Fruit fly (Drosophila melanogaster) whole organism, embryonic: ENCODE data around the gene CG42305.

Source experiments
- BEAF-32 ChIP-seq: fragments of 200-800 bp; sonication (Bioruptor generic); optimal IDR thresholded peaks from 3 replicates; lab custom pipeline; 2017; ENCODE audit warnings: missing biosample characterization, missing genetic modification characterization, mild to moderate bottlenecking, moderate library complexity, missing genetic modification reagents
- CG10321 ChIP-seq: fragments of 200-800 bp; sonication (Bioruptor generic); IDR thresholded peaks from 2 replicates; pipeline ENCODE4 v1.3.6; 2022; ENCODE audit warnings: missing biosample characterization, missing genetic modification characterization
- CG10979 ChIP-seq: fragments of 200-800 bp; sonication (Bioruptor generic); optimal IDR thresholded peaks from 2 replicates; lab custom pipeline; 2018; ENCODE audit warnings: missing biosample characterization, mild to moderate bottlenecking, missing genetic modification characterization, moderate library complexity
- CG11398 ChIP-seq: fragments of 200-800 bp; sonication (Bioruptor generic); optimal IDR thresholded peaks from 2 replicates; lab custom pipeline; 2016; ENCODE audit warnings: missing biosample characterization, missing genetic modification characterization
- CG1832 ChIP-seq: fragments of 200-800 bp; sonication (Bioruptor generic); optimal IDR thresholded peaks from 2 replicates; lab custom pipeline; 2017; ENCODE audit warnings: missing biosample characterization, mild to moderate bottlenecking, missing genetic modification characterization, inconsistent platforms
- CG32767 ChIP-seq: fragments of 200-800 bp; sonication (Bioruptor generic); IDR thresholded peaks from 2 replicates; pipeline ENCODE4 v1.3.6; 2022; ENCODE audit warnings: missing biosample characterization, missing genetic modification characterization
- CG33213 ChIP-seq: fragments of 200-800 bp; sonication (Bioruptor generic); optimal IDR thresholded peaks from 3 replicates; lab custom pipeline; 2016; ENCODE audit warnings: missing biosample characterization, missing genetic modification characterization
- CG34376 ChIP-seq: fragments of 200-800 bp; sonication (Bioruptor generic); optimal IDR thresholded peaks from 2 replicates; lab custom pipeline; 2018; ENCODE audit warnings: missing biosample characterization, mild to moderate bottlenecking, missing genetic modification characterization
- CG7271 ChIP-seq: fragments of 200-800 bp; sonication (Bioruptor generic); optimal IDR thresholded peaks from 2 replicates; lab custom pipeline; 2018; ENCODE audit warnings: missing biosample characterization, mild to moderate bottlenecking, missing genetic modification characterization, moderate library complexity
- CG7786 ChIP-seq: fragments of 200-800 bp; sonication (Bioruptor generic); optimal IDR thresholded peaks from 2 replicates; lab custom pipeline; 2016; ENCODE audit warnings: missing biosample characterization, missing genetic modification characterization
- CG8944 ChIP-seq: fragments of 200-800 bp; sonication (Bioruptor generic); optimal IDR thresholded peaks from 3 replicates; lab custom pipeline; 2016; ENCODE audit warnings: missing biosample characterization, missing genetic modification characterization
- CG9932 ChIP-seq: fragments of 200-800 bp; sonication (Bioruptor generic); IDR thresholded peaks from 2 replicates; pipeline ENCODE4 v1.3.6; 2022; ENCODE audit warnings: missing biosample characterization, missing genetic modification characterization
- D ChIP-seq, 2 experiments: fragments of 200-800 bp in 1 of 2; fragments of >200 bp in 1 of 2; sonication (Bioruptor generic) in 1 of 2; optimal IDR thresholded peaks; 2 replicates in 1 of 2; 3 replicates in 1 of 2; lab custom pipeline; 2017; ENCODE audit warnings: mild to moderate bottlenecking in 1 of 2, missing biosample characterization in 1 of 2, missing genetic modification characterization in 1 of 2, missing genetic modification reagents in 1 of 2
- Deaf1 ChIP-seq: fragments of 200-800 bp; optimal IDR thresholded peaks from 3 replicates; lab custom pipeline; 2019; ENCODE audit warnings: missing biosample characterization, mild to moderate bottlenecking, missing genetic modification characterization, moderate library complexity
- Dip2 ChIP-seq: fragments of 200-800 bp; sonication (Bioruptor generic); IDR thresholded peaks from 2 replicates; pipeline ENCODE4 v1.3.6; 2022; ENCODE audit warnings: missing biosample characterization, missing genetic modification characterization
- Elba2 ChIP-seq: fragments of 200-800 bp; sonication (Bioruptor generic); optimal IDR thresholded peaks from 3 replicates; lab custom pipeline; 2016; ENCODE audit warnings: missing biosample characterization, missing genetic modification characterization
- H15 ChIP-seq: fragments of 200-800 bp; sonication (Bioruptor generic); IDR thresholded peaks from 3 replicates; pipeline ENCODE4 v1.3.6; 2022; ENCODE audit warnings: missing biosample characterization, missing genetic modification characterization
- HLH54F ChIP-seq: fragments of 200-800 bp; sonication (Bioruptor generic); optimal IDR thresholded peaks from 3 replicates; lab custom pipeline; 2016; ENCODE audit warnings: missing biosample characterization, missing genetic modification characterization
- Hr51 ChIP-seq, 2 experiments: fragments of 200-800 bp; sonication (Bioruptor generic); optimal IDR thresholded peaks; 2 replicates in 1 of 2; 3 replicates in 1 of 2; lab custom pipeline; 2016 to 2018; ENCODE audit warnings: missing biosample characterization in 2 of 2, missing genetic modification characterization in 2 of 2, mild to moderate bottlenecking in 1 of 2, moderate library complexity in 1 of 2
- MBD-R2 ChIP-seq: fragments of 200-800 bp; sonication (Bioruptor generic); IDR thresholded peaks from 2 replicates; pipeline ENCODE4 v1.3.6; 2022; ENCODE audit warnings: missing biosample characterization, missing genetic modification characterization
- MESR4 ChIP-seq: fragments of 200-800 bp; sonication (Bioruptor generic); optimal IDR thresholded peaks from 2 replicates; lab custom pipeline; 2018; ENCODE audit warnings: missing biosample characterization, mild to moderate bottlenecking, missing genetic modification characterization, moderate library complexity
- Nf-YB ChIP-seq: fragments of 200-800 bp; sonication (Bioruptor generic); optimal IDR thresholded peaks from 3 replicates; lab custom pipeline; 2019; ENCODE audit warnings: missing biosample characterization, mild to moderate bottlenecking, missing genetic modification characterization, moderate library complexity
- Nf-YC ChIP-seq: fragments of 200-800 bp; optimal IDR thresholded peaks from 3 replicates; lab custom pipeline; 2019; ENCODE audit warnings: missing biosample characterization, mild to moderate bottlenecking, missing genetic modification characterization, moderate library complexity
- Ravus ChIP-seq: fragments of 200-800 bp; sonication (Bioruptor generic); IDR thresholded peaks from 2 replicates; pipeline ENCODE4 v1.3.6; 2022; ENCODE audit warnings: missing biosample characterization, missing genetic modification characterization
- Rfx ChIP-seq: fragments of 200-800 bp; sonication (Bioruptor generic); IDR thresholded peaks from 2 replicates; pipeline ENCODE4 v1.3.6; 2022; ENCODE audit warnings: missing biosample characterization, missing genetic modification characterization
- Scr ChIP-seq: fragments of 200-800 bp; sonication (Bioruptor generic); IDR thresholded peaks from 2 replicates; pipeline ENCODE4 v1.3.6; 2022; ENCODE audit warnings: missing biosample characterization, missing genetic modification characterization; ENCODE audit not compliant: partially characterized antibody
- Trl ChIP-seq, 3 experiments: fragments of >200 bp in 2 of 3; fragments of 200-800 bp in 1 of 3; sonication (Bioruptor generic) in 1 of 3; optimal IDR thresholded peaks; 2 replicates in 1 of 3; 3 replicates in 2 of 3; lab custom pipeline; 2016 to 2017; ENCODE audit warnings: missing biosample characterization in 1 of 3, missing genetic modification characterization in 1 of 3
- YL-1 ChIP-seq: fragments of 200-800 bp; sonication (Bioruptor generic); optimal IDR thresholded peaks from 3 replicates; lab custom pipeline; 2017; ENCODE audit warnings: missing biosample characterization, mild to moderate bottlenecking, missing genetic modification characterization
- cg ChIP-seq: fragments of 200-800 bp; sonication (Bioruptor generic); optimal IDR thresholded peaks from 3 replicates; lab custom pipeline; 2019; ENCODE audit warnings: missing biosample characterization, mild to moderate bottlenecking, missing genetic modification characterization, moderate library complexity
- chinmo ChIP-seq: fragments of 200-800 bp; sonication (Bioruptor generic); IDR thresholded peaks from 4 replicates; pipeline ENCODE4 v1.3.6; 2022; ENCODE audit warnings: missing biosample characterization, missing genetic modification characterization; ENCODE audit not compliant: partially characterized antibody
- crol ChIP-seq: fragments of 200-800 bp; sonication (Bioruptor generic); IDR thresholded peaks from 2 replicates; pipeline ENCODE4 v1.3.6; 2022; ENCODE audit warnings: missing biosample characterization, missing genetic modification characterization
- ewg ChIP-seq: fragments of 200-800 bp; sonication (Bioruptor generic); optimal IDR thresholded peaks from 3 replicates; lab custom pipeline; 2017; ENCODE audit warnings: mild to moderate bottlenecking, missing biosample characterization, missing genetic modification reagents, missing genetic modification characterization
- gem ChIP-seq: fragments of 200-800 bp; sonication (Bioruptor generic); optimal IDR thresholded peaks from 2 replicates; lab custom pipeline; 2019; ENCODE audit warnings: missing biosample characterization, mild to moderate bottlenecking, missing genetic modification characterization, moderate library complexity
- grn ChIP-seq: fragments of 200-800 bp; sonication (Bioruptor generic); optimal IDR thresholded peaks from 3 replicates; lab custom pipeline; 2017; ENCODE audit warnings: missing biosample characterization, missing genetic modification characterization
- hth ChIP-seq: fragments of >200 bp; optimal IDR thresholded peaks from 2 replicates; lab custom pipeline; 2017; ENCODE audit warnings: inconsistent platforms
- insv ChIP-seq, 2 experiments: fragments of 200-800 bp; sonication (Bioruptor generic); optimal IDR thresholded peaks; 3 replicates each; lab custom pipeline; 2016 to 2018; ENCODE audit warnings: missing biosample characterization in 2 of 2, missing genetic modification characterization in 2 of 2
- pho ChIP-seq: fragments of 200-800 bp; sonication (Bioruptor generic); optimal IDR thresholded peaks from 2 replicates; lab custom pipeline; 2016; ENCODE audit warnings: missing biosample characterization, missing genetic modification characterization
- pros ChIP-seq: fragments of 200-800 bp; sonication (Bioruptor generic); optimal IDR thresholded peaks from 3 replicates; lab custom pipeline; 2019; ENCODE audit warnings: missing biosample characterization, mild to moderate bottlenecking, missing genetic modification characterization, moderate library complexity
- sens ChIP-seq: fragments of 200-800 bp; sonication (Bioruptor generic); peaks from one replicate; lab custom pipeline; 2016; ENCODE audit warnings: missing biosample characterization, missing genetic modification characterization
- seq ChIP-seq: fragments of 200-800 bp; sonication (Bioruptor generic); IDR thresholded peaks from 2 replicates; pipeline ENCODE4 v1.3.6; 2022; ENCODE audit warnings: missing biosample characterization, missing genetic modification characterization
- tin ChIP-seq: fragments of 200-800 bp; sonication (Bioruptor generic); optimal IDR thresholded peaks from 3 replicates; lab custom pipeline; 2016; ENCODE audit warnings: missing biosample characterization, missing genetic modification characterization
- tio ChIP-seq: fragments of 200-800 bp; sonication (Bioruptor generic); optimal IDR thresholded peaks from 2 replicates; lab custom pipeline; 2017; ENCODE audit warnings: missing biosample characterization, missing genetic modification characterization, inconsistent platforms
- tll ChIP-seq, 2 experiments: fragments of 200-800 bp in 1 of 2; fragments of >200 bp in 1 of 2; sonication (Bioruptor generic) in 1 of 2; optimal IDR thresholded peaks; 2 replicates each; lab custom pipeline; 2017 to 2019; ENCODE audit warnings: missing biosample characterization in 2 of 2, missing genetic modification characterization in 2 of 2, mild to moderate bottlenecking in 1 of 2, moderate library complexity in 1 of 2
- yki ChIP-seq: fragments of >200 bp; optimal IDR thresholded peaks from 3 replicates; lab custom pipeline; 2018
- zen ChIP-seq: fragments of 200-800 bp; sonication (Bioruptor generic); optimal IDR thresholded peaks from 3 replicates; lab custom pipeline; 2018; ENCODE audit warnings: missing biosample characterization, mild to moderate bottlenecking, missing genetic modification characterization, moderate library complexity

The CG42305 gene

DNA sequence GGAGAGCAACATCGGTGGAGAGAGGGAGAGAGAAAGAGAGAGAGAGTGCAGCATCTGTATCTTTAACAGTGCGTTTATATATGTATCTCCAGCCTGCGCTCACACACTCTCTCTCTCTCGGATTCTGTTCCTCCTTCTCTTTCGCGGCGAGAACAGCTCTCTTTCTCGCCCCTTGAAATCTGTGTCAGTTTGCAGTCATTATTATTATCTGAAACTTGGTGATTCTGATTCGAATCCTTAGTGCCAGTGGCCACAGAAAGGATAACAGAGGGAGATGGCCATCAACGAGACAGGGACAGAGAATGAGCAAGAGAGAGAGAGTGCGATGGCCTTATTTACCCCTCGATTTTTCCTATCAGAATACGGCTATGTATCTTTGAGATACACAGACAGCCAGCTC is 29.5 kb upstream of the CG42305 start:
- no peak for TF ChIP-seq H15 (GFP tag; lab: Robert Waterston, UW)
- TF ChIP-seq tll (GFP tag; optimal IDR thresholded peaks at IDR 0.05; lab: Kevin White, UChicago), result peak; percentile 66 to 85
- TF ChIP-seq ewg (GFP tag; lab: Kevin White, UChicago), result peak; percentile 24
- no peak for TF ChIP-seq CG8944 (GFP tag; lab: Kevin White, UChicago)
- TF ChIP-seq CG34376 (GFP tag; lab: Kevin White, UChicago), result no peak
- peak; percentile 55 for TF ChIP-seq seq (GFP tag; lab: Robert Waterston, UW)
- peak; percentile 61 for TF ChIP-seq CG10321 (GFP tag; lab: Robert Waterston, UW)
- peak; percentile 92 for TF ChIP-seq D (optimal IDR thresholded peaks at IDR 0.05; lab: Kevin White, UChicago)
- TF ChIP-seq D (GFP tag; optimal IDR thresholded peaks at IDR 0.05; lab: Kevin White, UChicago), result no peak
- no peak for TF ChIP-seq MBD-R2 (GFP tag; lab: Robert Waterston, UW)
- TF ChIP-seq CG9932 (GFP tag; lab: Robert Waterston, UW), result no peak
- peak; percentile 63 for TF ChIP-seq Ravus
- TF ChIP-seq tio, result no peak
- TF ChIP-seq CG33213 (GFP tag; lab: Kevin White, UChicago), result no peak
- 0 out of 4 replicates have a peak, but pooled peaks have one; percentile 17 for TF ChIP-seq chinmo (GFP tag; lab: Robert Waterston, UW)
- TF ChIP-seq BEAF-32 (GFP tag; lab: Kevin White, UChicago), result no peak
- no peak for TF ChIP-seq Rfx (GFP tag; lab: Robert Waterston, UW)
- no peak for TF ChIP-seq MESR4 (GFP tag; lab: Kevin White, UChicago)
- no peak for TF ChIP-seq gem
- no peak for TF ChIP-seq Scr (GFP tag; lab: Robert Waterston, UW)
- TF ChIP-seq CG1832 (GFP tag; lab: Kevin White, UChicago), result peak; percentile 88
- peak; percentile 40 for TF ChIP-seq cg (GFP tag; lab: Kevin White, UChicago)
- TF ChIP-seq grn (GFP tag; lab: Kevin White, UChicago), result peak; percentile 47
- peak; percentile 95 for TF ChIP-seq Nf-YB (GFP tag; lab: Kevin White, UChicago)
- peak; percentile 74 to 97 for TF ChIP-seq Trl (optimal IDR thresholded peaks at IDR 0.05; lab: Kevin White, UChicago)
- peak; percentile 12 for TF ChIP-seq Trl (GFP tag; optimal IDR thresholded peaks at IDR 0.05; lab: Kevin White, UChicago)
- peak; percentile 3; the same call in 1 of the 2 replicates for TF ChIP-seq crol (GFP tag; lab: Robert Waterston, UW)
- no peak for TF ChIP-seq hth (lab: Kevin White, UChicago)
- TF ChIP-seq zen (tag; lab: Kevin White, UChicago), result peak; percentile 88
- no peak for TF ChIP-seq CG7271 (tag; lab: Kevin White, UChicago)
- no peak for TF ChIP-seq YL-1 (GFP tag; lab: Kevin White, UChicago)
- TF ChIP-seq Deaf1 (tag; lab: Kevin White, UChicago), result peak; percentile 33
- peak; percentile 29 for TF ChIP-seq Elba2
- no peak for TF ChIP-seq CG11398 (GFP tag; lab: Kevin White, UChicago)
- peak; percentile 95 to 98 for TF ChIP-seq insv (GFP tag; optimal IDR thresholded peaks at IDR 0.05; lab: Kevin White, UChicago)
- TF ChIP-seq HLH54F, result no peak
- TF ChIP-seq Nf-YC, result peak; percentile 95
- no peak for TF ChIP-seq CG10979 (tag; lab: Kevin White, UChicago)
- TF ChIP-seq CG32767 (GFP tag; lab: Robert Waterston, UW), result no peak
- TF ChIP-seq pros (GFP tag; lab: Kevin White, UChicago), result peak; percentile 88
- peak; percentile 84 for TF ChIP-seq yki (lab: Kevin White, UChicago)
- TF ChIP-seq Hr51 (GFP tag; optimal IDR thresholded peaks at IDR 0.05; lab: Kevin White, UChicago), result no peak
- no peak for TF ChIP-seq CG7786
- no peak for TF ChIP-seq pho
- TF ChIP-seq sens (GFP tag; lab: Kevin White, UChicago), result peak; percentile 74
- no peak for TF ChIP-seq Dip2 (GFP tag; lab: Robert Waterston, UW)
- TF ChIP-seq tin (GFP tag; lab: Kevin White, UChicago), result no peak
